Fruit fly (Drosophila melanogaster) whole organism, pupa: ENCODE measurements around the gene Rbcn-3A.

Experiments
- CG10348 ChIP-seq: fragments of 200-800 bp; sonication (Bioruptor generic); IDR thresholded peaks from 2 replicates; pipeline ENCODE4 v1.3.6; 2022; ENCODE audit warnings: missing biosample characterization, missing genetic modification characterization
- CG12605 ChIP-seq: fragments of 200-800 bp; sonication (Bioruptor generic); IDR thresholded peaks from 2 replicates; pipeline ENCODE4 v1.3.6; 2022; ENCODE audit warnings: missing biosample characterization, missing genetic modification characterization
- CG13204 ChIP-seq: fragments of 200-800 bp; sonication (Bioruptor generic); optimal IDR thresholded peaks from 2 replicates; lab custom pipeline; 2018; ENCODE audit warnings: missing biosample characterization, mild to moderate bottlenecking, missing genetic modification characterization, moderate library complexity
- CG14655 ChIP-seq: fragments of 200-800 bp; sonication (Bioruptor generic); optimal IDR thresholded peaks from 3 replicates; lab custom pipeline; 2017; ENCODE audit warnings: mild to moderate bottlenecking, missing biosample characterization, missing genetic modification reagents, missing genetic modification characterization
- CG15710 ChIP-seq: fragments of 200-800 bp; sonication (Bioruptor generic); optimal IDR thresholded peaks from 2 replicates; lab custom pipeline; 2018; ENCODE audit warnings: missing biosample characterization, mild to moderate bottlenecking, missing genetic modification characterization, moderate library complexity
- CG17806 ChIP-seq: fragments of 200-800 bp; sonication (Bioruptor generic); optimal IDR thresholded peaks from 2 replicates; lab custom pipeline; 2018; ENCODE audit warnings: missing biosample characterization, mild to moderate bottlenecking, missing genetic modification characterization, moderate library complexity
- CG32121 ChIP-seq: fragments of 200-800 bp; sonication (Bioruptor generic); IDR thresholded peaks from 2 replicates; pipeline ENCODE4 v1.3.6; 2022; ENCODE audit warnings: missing biosample characterization, missing genetic modification characterization
- CG34367 ChIP-seq: fragments of 200-800 bp; sonication (Bioruptor generic); optimal IDR thresholded peaks from 2 replicates; lab custom pipeline; 2018; ENCODE audit warnings: missing biosample characterization, mild to moderate bottlenecking, missing genetic modification characterization
- CG4496 ChIP-seq: fragments of 200-800 bp; sonication (Bioruptor generic); IDR thresholded peaks from 3 replicates; pipeline ENCODE4 v1.3.6; 2022; ENCODE audit warnings: missing biosample characterization, missing genetic modification characterization
- CG8159 ChIP-seq: fragments of 200-800 bp; sonication (Bioruptor generic); optimal IDR thresholded peaks from 3 replicates; lab custom pipeline; 2018; ENCODE audit warnings: missing biosample characterization, mild to moderate bottlenecking, missing genetic modification characterization, moderate library complexity
- CG8301 ChIP-seq: fragments of 200-800 bp; sonication (Bioruptor generic); optimal IDR thresholded peaks from 2 replicates; lab custom pipeline; 2018; ENCODE audit warnings: missing biosample characterization, mild to moderate bottlenecking, missing genetic modification characterization
- CG9948 ChIP-seq: fragments of 200-800 bp; sonication (Bioruptor generic); optimal IDR thresholded peaks from 2 replicates; lab custom pipeline; 2018; ENCODE audit warnings: missing biosample characterization, mild to moderate bottlenecking, missing genetic modification characterization, moderate library complexity
- D1 ChIP-seq: fragments of 200-800 bp; sonication (Bioruptor generic); optimal IDR thresholded peaks from 2 replicates; lab custom pipeline; 2018; ENCODE audit warnings: missing biosample characterization, mild to moderate bottlenecking, missing genetic modification characterization, moderate library complexity
- EcR ChIP-seq: fragments of 200-800 bp; sonication (Bioruptor generic); optimal IDR thresholded peaks from 3 replicates; lab custom pipeline; 2019; ENCODE audit warnings: missing biosample characterization, missing genetic modification characterization, mild to moderate bottlenecking, moderate library complexity, missing genetic modification reagents
- Ets98B ChIP-seq: fragments of 200-800 bp; sonication (Bioruptor generic); IDR thresholded peaks from 2 replicates; pipeline ENCODE4 v1.3.6; 2022; ENCODE audit warnings: missing biosample characterization, missing genetic modification characterization
- Pif1A ChIP-seq: fragments of 200-800 bp; sonication (Bioruptor generic); optimal IDR thresholded peaks from 3 replicates; lab custom pipeline; 2016; ENCODE audit warnings: missing biosample characterization, missing genetic modification characterization
- Pif1B ChIP-seq: fragments of 200-800 bp; sonication (Bioruptor generic); optimal IDR thresholded peaks from 3 replicates; lab custom pipeline; 2016; ENCODE audit warnings: missing biosample characterization, missing genetic modification characterization
- Snoo ChIP-seq: fragments of 200-800 bp; sonication (Bioruptor generic); optimal IDR thresholded peaks from 3 replicates; lab custom pipeline; 2017; ENCODE audit warnings: missing biosample characterization, mild to moderate bottlenecking, missing genetic modification characterization, inconsistent platforms
- fd96Ca ChIP-seq: fragments of 200-800 bp; sonication (Bioruptor generic); IDR thresholded peaks from 3 replicates; pipeline ENCODE4 v1.3.6; 2022; ENCODE audit warnings: missing biosample characterization, missing genetic modification characterization
- gl ChIP-seq: fragments of 200-800 bp; sonication (Bioruptor generic); optimal IDR thresholded peaks from 2 replicates; lab custom pipeline; 2018; ENCODE audit warnings: missing biosample characterization, mild to moderate bottlenecking, missing genetic modification characterization
- rn ChIP-seq: fragments of 200-800 bp; sonication (Bioruptor generic); IDR thresholded peaks from 2 replicates; pipeline ENCODE4 v1.3.6; 2022; ENCODE audit warnings: missing biosample characterization, missing genetic modification characterization

Rbcn-3A gene

dm6 chrX:6237015-6237414 is 18.3 kb downstream of the Rbcn-3A start, which contains the start of gene CG14445:
Gene CG14445 (plus strand): TSS chrX:6237315.
- TF ChIP-seq CG13204, result no peak
- no peak for TF ChIP-seq EcR (GFP tag; lab: Kevin White, UChicago)
- no peak for TF ChIP-seq CG34367 (tag; lab: Kevin White, UChicago)
- no peak for TF ChIP-seq CG12605 (GFP tag; lab: Robert Waterston, UW)
- no peak for TF ChIP-seq CG4496 (GFP tag; lab: Robert Waterston, UW)
- TF ChIP-seq CG8159 (tag; lab: Kevin White, UChicago), result no peak
- no peak for TF ChIP-seq CG8301 (tag; lab: Kevin White, UChicago)
- TF ChIP-seq CG17806 (tag; lab: Kevin White, UChicago), result no peak
- no peak for TF ChIP-seq D1 (tag; lab: Kevin White, UChicago)
- no peak for TF ChIP-seq CG15710 (tag; lab: Kevin White, UChicago)
- no peak for TF ChIP-seq rn (GFP tag; lab: Robert Waterston, UW)
- no peak for TF ChIP-seq CG14655 (GFP tag; lab: Kevin White, UChicago)
- no peak for TF ChIP-seq gl (tag; lab: Kevin White, UChicago)
- TF ChIP-seq CG9948 (tag; lab: Kevin White, UChicago), result no peak

dm6 chrX:6231764-6232163 is 23.5 kb downstream of the Rbcn-3A start:
- no peak for TF ChIP-seq CG10348 (GFP tag; lab: Robert Waterston, UW)
- TF ChIP-seq CG12605 (GFP tag; lab: Robert Waterston, UW), result no peak
- no peak for TF ChIP-seq CG9948 (tag; lab: Kevin White, UChicago)
- TF ChIP-seq CG4496 (GFP tag; lab: Robert Waterston, UW), result no peak
- TF ChIP-seq Snoo (tag; lab: Kevin White, UChicago), result no peak
- TF ChIP-seq Pif1A (GFP tag; lab: Kevin White, UChicago), result no peak
- TF ChIP-seq CG15710 (tag; lab: Kevin White, UChicago), result no peak
- no peak for TF ChIP-seq CG17806 (tag; lab: Kevin White, UChicago)
- TF ChIP-seq CG34367 (tag; lab: Kevin White, UChicago), result no peak

dm6 chrX:6225472-6226049 is 29.7 kb downstream of the Rbcn-3A start, which contains the start of gene dtn:
Gene dtn (plus strand): TSS chrX:6225647.
- no peak for TF ChIP-seq CG32121
- TF ChIP-seq CG13204, result no peak

dm6 chrX:6224225-6225190 is 30.8 kb downstream of the Rbcn-3A start, which contains the start of gene sqh:
Gene sqh (minus strand): TSS chrX:6225140.
- peak; percentile 84 for TF ChIP-seq Pif1A (GFP tag; lab: Kevin White, UChicago)
- peak; percentile 82 for TF ChIP-seq CG8301 (tag; lab: Kevin White, UChicago)
- TF ChIP-seq CG14655 (GFP tag; lab: Kevin White, UChicago), result peak; percentile 87
- TF ChIP-seq CG8159 (tag; lab: Kevin White, UChicago), result peak; percentile 81
- no peak for TF ChIP-seq CG13204
- TF ChIP-seq Snoo (tag; lab: Kevin White, UChicago), result peak; percentile 85
- peak; percentile 86 for TF ChIP-seq CG15710 (tag; lab: Kevin White, UChicago)
- TF ChIP-seq CG34367 (tag; lab: Kevin White, UChicago), result peak; percentile 75
- peak; percentile 66 for TF ChIP-seq CG17806 (tag; lab: Kevin White, UChicago)
- TF ChIP-seq D1 (tag; lab: Kevin White, UChicago), result no peak
- peak; percentile 94 for TF ChIP-seq EcR (GFP tag; lab: Kevin White, UChicago)
- TF ChIP-seq rn (GFP tag; lab: Robert Waterston, UW), result peak; percentile 78
- peak; percentile 80 for TF ChIP-seq CG10348 (GFP tag; lab: Robert Waterston, UW)
- peak; percentile 82 for TF ChIP-seq CG9948 (tag; lab: Kevin White, UChicago)
- peak; percentile 76 for TF ChIP-seq CG12605 (GFP tag; lab: Robert Waterston, UW)
- peak; percentile 66 for TF ChIP-seq gl (tag; lab: Kevin White, UChicago)
- TF ChIP-seq fd96Ca (GFP tag; lab: Robert Waterston, UW), result peak; percentile 96
- peak; percentile 91 for TF ChIP-seq Ets98B (GFP tag; lab: Robert Waterston, UW)
- TF ChIP-seq CG4496 (GFP tag; lab: Robert Waterston, UW), result peak; percentile 94
- peak; percentile 87 for TF ChIP-seq Pif1B (GFP tag; lab: Kevin White, UChicago)
- TF ChIP-seq CG32121, result peak; percentile 95

- TF ChIP-seq CG9948 (tag; lab: Kevin White, UChicago) (no peak), Pif1A (GFP tag; lab: Kevin White, UChicago) (no peak), CG12605 (GFP tag; lab: Robert Waterston, UW) (no peak), EcR (GFP tag; lab: Kevin White, UChicago) (peak; percentile 41), Ets98B (GFP tag; lab: Robert Waterston, UW) (no peak), CG4496 (GFP tag; lab: Robert Waterston, UW) (0 out of 3 replicates have a peak, but pooled peaks have one; percentile 30), CG8159 (tag; lab: Kevin White, UChicago) (no peak)
- TF ChIP-seq, all 21 proteins: peak for 2
Measured at dm6 chrX:6219845-6220345, 35.4 kb downstream of the Rbcn-3A start, which contains the start of gene Efr. Gene Efr (plus strand): TSS chrX:6219957.
